Fruit fly (Drosophila melanogaster): ENCODE measurements around the gene CG42371.

Gene CG42371

DNA sequence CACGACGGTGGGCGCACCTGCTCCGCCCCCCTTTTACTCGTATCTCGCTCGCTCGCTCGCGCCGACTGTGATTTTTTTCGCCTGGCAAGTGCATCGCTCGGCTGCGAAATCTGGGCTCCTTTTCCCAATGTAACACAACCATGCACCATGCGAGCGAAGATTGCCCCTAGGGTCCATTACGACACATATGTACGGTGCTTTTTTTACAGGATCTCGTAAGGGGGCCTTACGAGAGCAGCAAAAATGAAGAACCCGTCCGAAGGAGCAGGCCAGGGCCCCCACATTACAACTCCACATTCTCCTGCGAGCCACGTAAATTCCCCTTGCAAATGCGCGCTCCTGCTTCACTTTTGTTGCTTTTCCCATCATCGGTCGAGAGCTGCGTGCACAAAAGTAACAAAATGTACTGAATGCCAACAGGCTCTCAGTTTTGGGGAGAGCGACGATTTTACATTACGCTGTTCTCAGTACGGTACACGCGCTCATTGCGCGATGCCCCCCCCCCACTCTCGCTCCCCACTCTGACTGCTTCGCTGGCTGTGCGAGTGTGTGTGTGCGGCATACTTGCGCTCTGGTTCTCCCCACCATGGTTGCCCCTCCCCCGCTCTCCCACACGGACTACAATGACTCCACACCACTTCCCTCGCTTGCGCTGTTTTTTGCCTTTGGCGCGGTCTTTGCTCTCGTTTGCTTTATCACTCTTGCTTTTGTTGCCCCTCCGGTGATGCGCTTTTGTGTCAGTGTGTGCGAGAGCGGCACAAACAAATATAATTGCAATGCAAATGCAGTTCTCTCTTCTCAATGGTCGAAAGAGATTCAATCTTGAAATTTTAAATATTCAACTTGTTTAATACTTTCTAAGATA is 14.0 kb downstream of the CG42371 start (continued):
- no peak for TF ChIP-seq cad (GFP tag; optimal IDR thresholded peaks at IDR 0.05)
- TF ChIP-seq CG1233 (GFP tag; optimal IDR thresholded peaks at IDR 0.05) = no peak
- TF ChIP-seq Dfd (GFP tag; optimal IDR thresholded peaks at IDR 0.05) = no peak
- TF ChIP-seq CG2678 (tag; optimal IDR thresholded peaks at IDR 0.05) = peak; percentile 3
- TF ChIP-seq Sox102F (GFP tag; optimal IDR thresholded peaks at IDR 0.05) = no peak
- 0 out of 2 replicates have a peak, but pooled peaks have one; percentile 6 for TF ChIP-seq Xrp1 (GFP tag; IDR thresholded peaks at IDR 0.05)
- no peak for TF ChIP-seq CG11247 (GFP tag; IDR thresholded peaks at IDR 0.05)
- no peak for TF ChIP-seq jing (GFP tag; optimal IDR thresholded peaks at IDR 0.05)
- TF ChIP-seq jigr1 (GFP tag; IDR thresholded peaks at IDR 0.05) = no peak

DNA sequence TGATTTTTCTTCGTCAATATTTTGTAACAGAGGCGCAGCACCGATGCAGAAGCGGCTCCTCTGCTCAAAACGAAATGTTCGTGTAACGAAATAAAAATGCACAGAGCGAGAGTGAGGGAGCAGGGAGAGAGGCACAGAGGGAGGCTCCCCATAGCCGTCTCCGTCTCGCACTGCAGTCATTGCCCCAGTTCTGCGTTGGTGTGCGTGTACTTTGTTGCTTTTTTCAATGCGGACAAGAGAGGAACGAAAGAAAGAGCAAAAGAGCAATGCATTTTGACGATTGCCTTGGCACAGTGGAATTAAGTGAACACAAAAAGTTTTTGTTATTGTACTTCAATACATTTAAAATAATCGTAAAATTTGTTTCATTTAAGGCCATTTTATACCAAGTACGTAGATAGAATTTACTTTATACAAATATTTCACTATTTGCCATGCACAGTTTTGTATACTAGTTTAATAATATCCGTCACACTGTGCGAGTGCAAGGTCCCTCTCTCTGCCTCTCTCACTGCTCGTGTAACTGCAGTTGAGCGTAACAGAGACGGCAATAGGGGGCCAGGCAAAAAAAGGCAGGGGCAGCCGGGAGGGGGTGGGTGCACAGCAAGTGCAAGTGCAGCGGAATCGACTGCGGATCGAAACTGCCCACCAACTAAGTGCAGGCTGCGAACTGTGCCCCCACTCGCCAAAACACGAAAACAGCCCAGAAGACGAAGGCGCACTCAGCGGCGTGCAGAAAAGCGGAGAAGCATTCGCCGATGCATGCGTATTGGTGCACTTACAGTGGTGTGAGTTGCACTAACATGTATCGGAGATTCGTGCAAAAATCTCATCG is 14.8 kb downstream of the CG42371 start:
- peak; percentile 98 for TF ChIP-seq dati (GFP tag; IDR thresholded peaks at IDR 0.05)
- TF ChIP-seq H15 (GFP tag; IDR thresholded peaks at IDR 0.05) = peak; percentile 99
- TF ChIP-seq Hand (GFP tag; optimal IDR thresholded peaks at IDR 0.05) = peak; percentile 77
- TF ChIP-seq Side (GFP tag; optimal IDR thresholded peaks at IDR 0.05) = peak; percentile 98
- 0 out of 2 replicates have a peak, but pooled peaks have one; percentile 35 for TF ChIP-seq CG16779 (GFP tag; IDR thresholded peaks at IDR 0.05)
- no peak for TF ChIP-seq CG9932 (GFP tag; IDR thresholded peaks at IDR 0.05)
- TF ChIP-seq fd3F (GFP tag; optimal IDR thresholded peaks at IDR 0.05) = peak; percentile 76
- TF ChIP-seq wdn (GFP tag; IDR thresholded peaks at IDR 0.05) = peak; percentile 84; the same call in 1 of the 2 replicates
- TF ChIP-seq HmgZ (tag; optimal IDR thresholded peaks at IDR 0.05) = peak; percentile 96
- TF ChIP-seq tap (tag; optimal IDR thresholded peaks at IDR 0.05) = peak; percentile 99
- TF ChIP-seq CG6813 (GFP tag; optimal IDR thresholded peaks at IDR 0.05) = peak; percentile 99
- TF ChIP-seq CG15269 (tag; optimal IDR thresholded peaks at IDR 0.05) = peak; percentile 96
- peak; percentile 95 for TF ChIP-seq shn (GFP tag; optimal IDR thresholded peaks at IDR 0.05)
- peak; percentile 96 for TF ChIP-seq CG10565 (GFP tag; optimal IDR thresholded peaks at IDR 0.05)
- TF ChIP-seq CG8359 (GFP tag; optimal IDR thresholded peaks at IDR 0.05; ENCODE audit: borderline replicate concordance) = peak; percentile 96
- peak; percentile 95 for TF ChIP-seq ab (GFP tag; optimal IDR thresholded peaks at IDR 0.05)
- TF ChIP-seq zf30C (GFP tag; optimal IDR thresholded peaks at IDR 0.05) = peak; percentile 3
- peak; percentile 99 for TF ChIP-seq ATbp (GFP tag; optimal IDR thresholded peaks at IDR 0.05)
- peak; percentile 98 for TF ChIP-seq btn (GFP tag; optimal IDR thresholded peaks at IDR 0.05)
- TF ChIP-seq Max (GFP tag; optimal IDR thresholded peaks at IDR 0.05) = peak; percentile 98
- peak; percentile 95 for TF ChIP-seq CG18619 (GFP tag; optimal IDR thresholded peaks at IDR 0.05)
- TF ChIP-seq gsb (GFP tag; IDR thresholded peaks at IDR 0.05) = peak; percentile 79
- TF ChIP-seq CG10267 (tag; optimal IDR thresholded peaks at IDR 0.05) = peak; percentile 99
- peak; percentile 98 for TF ChIP-seq row (GFP tag; IDR thresholded peaks at IDR 0.05)
- TF ChIP-seq mirr (GFP tag; optimal IDR thresholded peaks at IDR 0.05) = peak; percentile 8
- TF ChIP-seq nerfin-1 (tag; optimal IDR thresholded peaks at IDR 0.05) = peak; percentile 98
- TF ChIP-seq CG10959 (GFP tag; IDR thresholded peaks at IDR 0.05) = peak; percentile 100
- peak; percentile 99 for TF ChIP-seq CG14710 (tag; optimal IDR thresholded peaks at IDR 0.05)
- TF ChIP-seq CG18011 (GFP tag; optimal IDR thresholded peaks at IDR 0.05) = peak; percentile 78
- TF ChIP-seq abd-A (tag; optimal IDR thresholded peaks at IDR 0.05) = peak; percentile 51
- peak; percentile 27 to 79 for TF ChIP-seq Trl (optimal IDR thresholded peaks at IDR 0.05)
- TF ChIP-seq Trl (GFP tag; optimal IDR thresholded peaks at IDR 0.05) = peak; percentile 98
- TF ChIP-seq Med (GFP tag) = peak; percentile 99
- TF ChIP-seq CG5953 (GFP tag; IDR thresholded peaks at IDR 0.05) = peak; percentile 99
- peak; percentile 98 for TF ChIP-seq Rx (GFP tag; IDR thresholded peaks at IDR 0.05)
- TF ChIP-seq NfI (GFP tag; optimal IDR thresholded peaks at IDR 0.05) = peak; percentile 95
- TF ChIP-seq trh (GFP tag; optimal IDR thresholded peaks at IDR 0.05) = peak; percentile 97

Measured in whole organism, embryonic.